Worm (Caenorhabditis elegans) whole organism, mixed stage, embryonic: Measurements from ENCODE around the gene sre-7.

Experiments
- bed-3 ChIP-seq: fragments of 200-800 bp; sonication (Bioruptor generic); optimal IDR thresholded peaks from 3 replicates; lab custom pipeline; 2018; ENCODE audit warnings: mild to moderate bottlenecking, missing genetic modification characterization, moderate library complexity, missing compliant biosample characterization
- ceh-39 ChIP-seq: fragments of 150-350 bp; optimal IDR thresholded peaks from 2 replicates; lab custom pipeline; 2014; ENCODE audit warnings: missing biosample characterization, missing genetic modification characterization
- ceh-43 ChIP-seq: fragments of 200-800 bp; sonication (Bioruptor generic); optimal IDR thresholded peaks from 2 replicates; lab custom pipeline; 2018; ENCODE audit warnings: mild to moderate bottlenecking, missing genetic modification characterization, moderate library complexity, missing compliant biosample characterization
- lin-32 ChIP-seq: fragments of 200-800 bp; sonication (Bioruptor generic); optimal IDR thresholded peaks from 2 replicates; lab custom pipeline; 2018; ENCODE audit warnings: mild to moderate bottlenecking, missing genetic modification characterization, missing compliant biosample characterization
- mab-5 ChIP-seq: fragments of 150-350 bp; optimal IDR thresholded peaks from 2 replicates; lab custom pipeline; 2014; ENCODE audit warnings: missing biosample characterization, missing genetic modification characterization
- nhr-12 ChIP-seq: fragments of 150-350 bp; optimal IDR thresholded peaks from 2 replicates; lab custom pipeline; 2014; ENCODE audit warnings: missing biosample characterization, missing genetic modification characterization
- pha-4 ChIP-seq: fragments of 150-350 bp; optimal IDR thresholded peaks from 2 replicates; lab custom pipeline; 2018; ENCODE audit warnings: missing biosample characterization, missing genetic modification reagents, missing genetic modification characterization
- sptf-1 ChIP-seq: sonication (generic microtip); optimal IDR thresholded peaks from 2 replicates; lab custom pipeline; 2017; ENCODE audit warnings: mild to moderate bottlenecking, missing genetic modification characterization, moderate library complexity, missing compliant biosample characterization
- unc-120 ChIP-seq: sonication (generic microtip); optimal IDR thresholded peaks from 2 replicates; lab custom pipeline; 2017; ENCODE audit warnings: missing genetic modification characterization, missing compliant biosample characterization; ENCODE audit not compliant: poor library complexity, severe bottlenecking
- unc-62 ChIP-seq: fragments of 150-350 bp; optimal IDR thresholded peaks from 2 replicates; lab custom pipeline; 2014; ENCODE audit warnings: missing biosample characterization, missing genetic modification reagents, missing genetic modification characterization
- ztf-11 ChIP-seq: fragments of 150-350 bp; optimal IDR thresholded peaks from 2 replicates; lab custom pipeline; 2014; ENCODE audit warnings: missing biosample characterization, missing genetic modification characterization

- no peak for TF ChIP-seq nhr-12
- TF ChIP-seq ztf-11: no peak
- no peak for TF ChIP-seq pha-4 (tag; lab: Kevin White, UChicago)
- no peak for TF ChIP-seq unc-120 (tag; lab: Kevin White, UChicago)
- TF ChIP-seq lin-32 (GFP tag; lab: Kevin White, UChicago): no peak
- no peak for TF ChIP-seq sptf-1 (tag; lab: Kevin White, UChicago)
- TF ChIP-seq ceh-43 (GFP tag; lab: Kevin White, UChicago): no peak
- no peak for TF ChIP-seq bed-3 (GFP tag; lab: Kevin White, UChicago)
- no peak for TF ChIP-seq mab-5
- TF ChIP-seq ceh-39 (tag; lab: Kevin White, UChicago): no peak
- TF ChIP-seq unc-62 (GFP tag; lab: Kevin White, UChicago): no peak
Measured at ce11 chrV:14268616-14269015, 24.6 kb downstream of the sre-7 start, which contains the start of gene F40G12.4.
